Worm (Caenorhabditis elegans) whole organism, L4 larva: ENCODE results near the gene K08F9.3.
A peak's percentile ranks its signal among the peaks of the same experiment; 100 is the strongest.
"Not testable (repeated sequence)": the region's sequence is repeated elsewhere in the genome, so short reads cannot be mapped to it uniquely, and the experiment has no call there.

Source experiments
- F10B5.3 ChIP-seq: sonication (generic microtip); optimal IDR thresholded peaks from 2 replicates; lab custom pipeline; 2016; ENCODE audit warnings: mild to moderate bottlenecking, missing genetic modification characterization, missing compliant biosample characterization
- F37D6.2 ChIP-seq: sonication (generic microtip); optimal IDR thresholded peaks from 2 replicates; lab custom pipeline; 2016; ENCODE audit warnings: mild to moderate bottlenecking, missing genetic modification characterization, missing compliant biosample characterization
- F49E8.2 ChIP-seq: sonication (generic microtip); optimal IDR thresholded peaks from 2 replicates; lab custom pipeline; 2016; ENCODE audit warnings: missing compliant biosample characterization, mild to moderate bottlenecking, missing genetic modification characterization, borderline replicate concordance
- Y105C5A.15 ChIP-seq: fragments of 200-800 bp; sonication (Bioruptor generic); IDR thresholded peaks from 2 replicates; pipeline ENCODE4 v1.3.6; 2022; ENCODE audit warnings: missing genetic modification characterization, missing compliant biosample characterization
- Y48G9A.11 ChIP-seq: fragments of 200-800 bp; sonication (Bioruptor generic); IDR thresholded peaks from 2 replicates; pipeline ENCODE4 v1.3.6; 2022; ENCODE audit warnings: missing genetic modification reagents, missing genetic modification characterization, missing compliant biosample characterization
- ZK546.5 ChIP-seq, 2 experiments: sonication (generic microtip); optimal IDR thresholded peaks; 2 replicates each; lab custom pipeline; 2017; ENCODE audit warnings: missing biosample characterization in 2 of 2, missing genetic modification characterization in 2 of 2
- arid-1 ChIP-seq: fragments of 200-800 bp; sonication (Bioruptor generic); conservative IDR thresholded peaks from 2 replicates; pipeline ENCODE4 v1.3.6; 2022; ENCODE audit warnings: missing genetic modification reagents, missing genetic modification characterization, missing compliant biosample characterization
- attf-4 ChIP-seq: sonication (generic microtip); optimal IDR thresholded peaks from 3 replicates; lab custom pipeline; 2017; ENCODE audit warnings: missing biosample characterization, missing genetic modification characterization
- ceh-82 ChIP-seq: sonication (generic microtip); optimal IDR thresholded peaks from 2 replicates; lab custom pipeline; 2017; ENCODE audit warnings: missing biosample characterization, missing genetic modification characterization
- dmd-6 ChIP-seq: fragments of 200-800 bp; sonication (Bioruptor generic); IDR thresholded peaks from 2 replicates; pipeline ENCODE4 v1.3.6; 2022; ENCODE audit warnings: missing genetic modification reagents, missing genetic modification characterization, missing compliant biosample characterization
- dve-1 ChIP-seq: sonication (generic microtip); optimal IDR thresholded peaks from 2 replicates; lab custom pipeline; 2017; ENCODE audit warnings: antibody characterized with exemption, mild to moderate bottlenecking, missing genetic modification characterization, missing compliant biosample characterization; ENCODE audit not compliant: insufficient read depth
- egl-27 ChIP-seq: sonication (generic microtip); optimal IDR thresholded peaks from 3 replicates; lab custom pipeline; 2017; ENCODE audit warnings: missing biosample characterization, missing genetic modification reagents, missing genetic modification characterization
- hlh-30 ChIP-seq: sonication (generic microtip); optimal IDR thresholded peaks from 2 replicates; lab custom pipeline; 2017; ENCODE audit warnings: antibody characterized with exemption, mild to moderate bottlenecking, missing genetic modification characterization, missing compliant biosample characterization; ENCODE audit not compliant: insufficient read depth
- lin-29 ChIP-seq: fragments of 200-800 bp; sonication (Bioruptor generic); IDR thresholded peaks from 2 replicates; pipeline ENCODE4 v1.3.6; 2022; ENCODE audit warnings: missing genetic modification reagents, missing genetic modification characterization, missing compliant biosample characterization
- lin-38 ChIP-seq: fragments of 200-800 bp; sonication (Bioruptor generic); IDR thresholded peaks from 2 replicates; pipeline ENCODE4 v1.3.6; 2022; ENCODE audit warnings: missing genetic modification reagents, missing genetic modification characterization, missing compliant biosample characterization
- lsy-2 ChIP-seq, 2 experiments: fragments of 150-350 bp in 1 of 2; sonication (generic microtip) in 1 of 2; optimal IDR thresholded peaks; 2 replicates each; lab custom pipeline; 2014 to 2017; ENCODE audit warnings: missing biosample characterization in 2 of 2, missing genetic modification characterization in 2 of 2
- madf-5 ChIP-seq, 2 experiments: fragments of 200-800 bp; sonication (Bioruptor generic); IDR thresholded peaks; 2 replicates each; pipeline ENCODE4 v1.3.6; 2022; ENCODE audit warnings: missing compliant biosample characterization in 2 of 2, missing genetic modification characterization in 2 of 2
- mdt-29 ChIP-seq: fragments of 200-800 bp; sonication (Bioruptor generic); IDR thresholded peaks from 2 replicates; pipeline ENCODE4 v1.3.6; 2022; ENCODE audit warnings: missing genetic modification reagents, missing genetic modification characterization, missing compliant biosample characterization
- mxl-3 ChIP-seq: fragments of 200-800 bp; sonication (Bioruptor generic); optimal IDR thresholded peaks from 2 replicates; lab custom pipeline; 2018; ENCODE audit warnings: mild to moderate bottlenecking, missing genetic modification characterization, missing compliant biosample characterization
- nhr-10 ChIP-seq: fragments of 150-350 bp; optimal IDR thresholded peaks from 2 replicates; lab custom pipeline; 2014; ENCODE audit warnings: missing biosample characterization, missing genetic modification characterization
- nhr-11 ChIP-seq: fragments of 150-350 bp; optimal IDR thresholded peaks from 2 replicates; lab custom pipeline; 2014; ENCODE audit warnings: missing biosample characterization, missing genetic modification characterization
- nhr-76 ChIP-seq: fragments of 150-350 bp; optimal IDR thresholded peaks from 2 replicates; lab custom pipeline; 2014; ENCODE audit warnings: missing biosample characterization, missing genetic modification characterization
- pha-4 ChIP-seq, 2 experiments: fragments of 150-350 bp in 1 of 2; fragments of 200-800 bp in 1 of 2; sonication (Bioruptor generic) in 1 of 2; IDR thresholded peaks in 1 of 2; optimal IDR thresholded peaks in 1 of 2; 2 replicates each; pipeline versions ENCODE4 v1.3.6 to Lab custom; 2014 to 2022; ENCODE audit warnings: missing genetic modification characterization in 2 of 2, missing genetic modification reagents in 2 of 2, missing biosample characterization in 1 of 2, missing compliant biosample characterization in 1 of 2
- rbr-2 ChIP-seq: sonication (generic microtip); optimal IDR thresholded peaks from 2 replicates; lab custom pipeline; 2016; ENCODE audit warnings: missing genotype, missing genetic modification characterization, missing compliant biosample characterization
- saeg-2 ChIP-seq: fragments of 200-800 bp; sonication (Bioruptor generic); IDR thresholded peaks from 2 replicates; pipeline ENCODE4 v1.3.6; 2022; ENCODE audit warnings: missing genetic modification reagents, missing genetic modification characterization, missing compliant biosample characterization
- sdz-12 ChIP-seq: fragments of 200-800 bp; sonication (Bioruptor generic); optimal IDR thresholded peaks from 2 replicates; lab custom pipeline; 2018; ENCODE audit warnings: mild to moderate bottlenecking, missing genetic modification characterization, missing compliant biosample characterization
- set-16 ChIP-seq: fragments of 200-800 bp; sonication (Bioruptor generic); IDR thresholded peaks from 2 replicates; pipeline ENCODE4 v1.3.6; 2022; ENCODE audit warnings: missing genetic modification reagents, missing genetic modification characterization, missing compliant biosample characterization
- snpc-4 ChIP-seq: fragments of 150-350 bp; optimal IDR thresholded peaks from 2 replicates; lab custom pipeline; 2014; ENCODE audit warnings: missing biosample characterization, missing genetic modification characterization
- unc-130 ChIP-seq: sonication (generic microtip); optimal IDR thresholded peaks from 2 replicates; lab custom pipeline; 2016; ENCODE audit warnings: missing genetic modification reagents, missing genetic modification characterization, missing compliant biosample characterization
- ztf-7 ChIP-seq: fragments of 150-350 bp; optimal IDR thresholded peaks from 2 replicates; lab custom pipeline; 2014; ENCODE audit warnings: missing biosample characterization, missing genetic modification characterization

The K08F9.3 gene

ce11 chrV:15113992-15114391, 26.4 kb upstream of the K08F9.3 start, which contains the start of gene T01G5.6:
Gene T01G5.6, minus strand, starts transcription at chrV:15114092.
- TF ChIP-seq egl-27 (tag; lab: Kevin White, UChicago), result no peak

ce11 chrV:15115968-15116367, 24.4 kb upstream of the K08F9.3 start, which contains the start of gene T01G5.8:
Gene T01G5.8, plus strand, starts transcription at chrV:15116268.
- TF ChIP-seq ZK546.5 (tag; optimal IDR thresholded peaks at IDR 0.05; lab: Kevin White, UChicago); Y48G9A.11 (GFP tag; lab: Robert Waterston, UW); pha-4 (GFP tag; IDR thresholded peaks at IDR 0.05; lab: Robert Waterston, UW); pha-4 (tag; optimal IDR thresholded peaks at IDR 0.05; lab: Kevin White, UChicago): not testable (repeated sequence)

ce11 chrV:15119517-15119916, 20.8 kb upstream of the K08F9.3 start, which contains the start of gene flor-1:
Gene flor-1, minus strand, starts transcription at chrV:15119617.
- TF ChIP-seq unc-130 (no peak), nhr-11 (tag; lab: Kevin White, UChicago) (no peak), dve-1 (tag; lab: Kevin White, UChicago) (peak; percentile 20), sdz-12 (GFP tag; lab: Kevin White, UChicago) (no peak)

- peak; percentile 40; the same call in 1 of the 2 replicates for TF ChIP-seq dmd-6 (GFP tag; lab: Robert Waterston, UW)
These were observed 15.2 kb upstream of the K08F9.3 start, which contains the start of gene ugt-30 for ce11 chrV:15125162-15125561. Gene ugt-30, minus strand, starts transcription at chrV:15125262.

- TF ChIP-seq F10B5.3 (tag; lab: Kevin White, UChicago) (no peak), saeg-2 (no peak), ceh-82 (tag; lab: Kevin White, UChicago) (no peak), lin-38 (no peak), nhr-76 (tag; lab: Kevin White, UChicago) (no peak), nhr-10 (no peak), madf-5 (GFP tag; IDR thresholded peaks at IDR 0.05; lab: Robert Waterston, UW) (no peak), lin-29 (GFP tag; lab: Robert Waterston, UW) (no peak), Y105C5A.15 (GFP tag; lab: Robert Waterston, UW) (no peak), hlh-30 (tag; lab: Kevin White, UChicago) (no peak), attf-4 (tag; lab: Kevin White, UChicago) (no peak), ztf-7 (tag; lab: Kevin White, UChicago) (no peak), snpc-4 (no peak), rbr-2 (tag; lab: Kevin White, UChicago) (no peak), arid-1 (GFP tag; lab: Robert Waterston, UW) (no peak), lsy-2 (tag; optimal IDR thresholded peaks at IDR 0.05; lab: Kevin White, UChicago) (no peak), ZK546.5 (tag; optimal IDR thresholded peaks at IDR 0.05; lab: Kevin White, UChicago) (no peak), mdt-29 (GFP tag; lab: Robert Waterston, UW) (no peak), F37D6.2 (tag; lab: Kevin White, UChicago) (no peak), mxl-3 (GFP tag; lab: Kevin White, UChicago) (no peak)
These were observed 12.9 kb upstream of the K08F9.3 start, which contains the start of gene srj-27 for ce11 chrV:15127413-15127812. Gene srj-27, minus strand, starts transcription at chrV:15127513.

- TF ChIP-seq F49E8.2, result no peak
- TF ChIP-seq set-16 (GFP tag; lab: Robert Waterston, UW), result no peak
These were observed 12.4 kb upstream of the K08F9.3 start, which contains the start of gene srr-7 for ce11 chrV:15127955-15128354. Gene srr-7, plus strand, starts transcription at chrV:15128255.
